Worm (Caenorhabditis elegans) whole organism, late embryonic: ENCODE measurements around the gene C15H9.9.
A peak's percentile ranks its signal among the peaks of the same experiment; 100 is the strongest.

Experiments used
- C08G9.2 ChIP-seq: sonication (generic microtip); optimal IDR thresholded peaks from 2 replicates; lab custom pipeline; 2016; ENCODE audit warnings: mild to moderate bottlenecking, missing genetic modification characterization, moderate library complexity, missing compliant biosample characterization
- F13H6.1 ChIP-seq: sonication (generic microtip); optimal IDR thresholded peaks from 2 replicates; lab custom pipeline; 2016; ENCODE audit warnings: missing genetic modification characterization, missing compliant biosample characterization
- K02D7.2 ChIP-seq: sonication (generic microtip); optimal IDR thresholded peaks from 2 replicates; lab custom pipeline; 2017; ENCODE audit warnings: mild to moderate bottlenecking, missing genetic modification characterization, missing compliant biosample characterization
- K09A11.1 ChIP-seq: sonication (generic microtip); optimal IDR thresholded peaks from 2 replicates; lab custom pipeline; 2017; ENCODE audit warnings: antibody characterized with exemption, mild to moderate bottlenecking, missing genetic modification characterization, missing compliant biosample characterization; ENCODE audit not compliant: insufficient read depth
- T23F11.4 ChIP-seq: fragments of 200-800 bp; sonication (Bioruptor generic); optimal IDR thresholded peaks from 2 replicates; lab custom pipeline; 2018; ENCODE audit warnings: mild to moderate bottlenecking, missing genetic modification characterization, missing compliant biosample characterization
- ahr-1 ChIP-seq: sonication (generic microtip); optimal IDR thresholded peaks from 2 replicates; lab custom pipeline; 2016; ENCODE audit warnings: missing genetic modification characterization, missing compliant biosample characterization
- ama-1 ChIP-seq: fragments of 150-350 bp; optimal IDR thresholded peaks from 2 replicates; lab custom pipeline; 2014
- ceh-14 ChIP-seq: sonication (generic microtip); optimal IDR thresholded peaks from 2 replicates; lab custom pipeline; 2016; ENCODE audit warnings: missing genotype, missing genetic modification characterization, missing compliant biosample characterization
- ceh-18 ChIP-seq: sonication (generic microtip); optimal IDR thresholded peaks from 2 replicates; lab custom pipeline; 2016; ENCODE audit warnings: missing genetic modification characterization, missing compliant biosample characterization
- ceh-19 ChIP-seq: fragments of 200-800 bp; sonication (Bioruptor generic); optimal IDR thresholded peaks from 2 replicates; lab custom pipeline; 2018; ENCODE audit warnings: mild to moderate bottlenecking, missing genetic modification characterization, missing compliant biosample characterization
- ceh-2 ChIP-seq: sonication (generic microtip); optimal IDR thresholded peaks from 2 replicates; lab custom pipeline; 2016; ENCODE audit warnings: missing genotype, missing genetic modification characterization, missing compliant biosample characterization
- ceh-22 ChIP-seq: sonication (generic microtip); optimal IDR thresholded peaks from 2 replicates; lab custom pipeline; 2017; ENCODE audit warnings: missing biosample characterization, missing genetic modification characterization
- ceh-24 ChIP-seq: sonication (generic microtip); optimal IDR thresholded peaks from 2 replicates; lab custom pipeline; 2016; ENCODE audit warnings: mild to moderate bottlenecking, missing genetic modification characterization, missing compliant biosample characterization
- ceh-48 ChIP-seq: sonication (generic microtip); optimal IDR thresholded peaks from 2 replicates; lab custom pipeline; 2016; ENCODE audit warnings: missing genetic modification characterization, inconsistent platforms, missing compliant biosample characterization
- ceh-6 ChIP-seq: fragments of 200-800 bp; sonication (Bioruptor generic); optimal IDR thresholded peaks from 2 replicates; lab custom pipeline; 2018; ENCODE audit warnings: mild to moderate bottlenecking, missing genetic modification characterization, missing compliant biosample characterization
- dmd-4 ChIP-seq: sonication (generic microtip); optimal IDR thresholded peaks from 2 replicates; lab custom pipeline; 2016; ENCODE audit warnings: borderline replicate concordance, missing genetic modification characterization, missing compliant biosample characterization
- elt-2 ChIP-seq: sonication (generic microtip); optimal IDR thresholded peaks from 2 replicates; lab custom pipeline; 2016; ENCODE audit warnings: missing genetic modification reagents, missing genetic modification characterization, missing compliant biosample characterization
- elt-4 ChIP-seq: sonication (generic microtip); optimal IDR thresholded peaks from 2 replicates; lab custom pipeline; 2016; ENCODE audit warnings: missing genetic modification characterization, missing compliant biosample characterization
- ets-4 ChIP-seq: sonication (generic microtip); optimal IDR thresholded peaks from 2 replicates; lab custom pipeline; 2016; ENCODE audit warnings: missing genetic modification characterization, missing compliant biosample characterization
- fax-1 ChIP-seq: sonication (generic microtip); optimal IDR thresholded peaks from 2 replicates; lab custom pipeline; 2016; ENCODE audit warnings: missing genotype, missing genetic modification characterization, missing compliant biosample characterization
- fkh-10 ChIP-seq: fragments of 150-350 bp; optimal IDR thresholded peaks from 2 replicates; lab custom pipeline; 2014; ENCODE audit warnings: missing biosample characterization, missing genetic modification reagents, missing genetic modification characterization
- gmeb-2 ChIP-seq: sonication (generic microtip); optimal IDR thresholded peaks from 2 replicates; lab custom pipeline; 2016; ENCODE audit warnings: missing genetic modification characterization, inconsistent platforms, missing compliant biosample characterization
- hlh-15 ChIP-seq: sonication (generic microtip); optimal IDR thresholded peaks from 2 replicates; lab custom pipeline; 2016; ENCODE audit warnings: missing genetic modification characterization, missing compliant biosample characterization
- hlh-6 ChIP-seq: sonication (generic microtip); optimal IDR thresholded peaks from 2 replicates; lab custom pipeline; 2016; ENCODE audit warnings: missing genotype, missing genetic modification characterization, missing compliant biosample characterization
- hlh-8 ChIP-seq: sonication (generic microtip); optimal IDR thresholded peaks from 2 replicates; lab custom pipeline; 2016; ENCODE audit warnings: missing genotype, missing genetic modification characterization, missing compliant biosample characterization
- lim-6 ChIP-seq: sonication (generic microtip); optimal IDR thresholded peaks from 2 replicates; lab custom pipeline; 2016; ENCODE audit warnings: missing genetic modification characterization, missing compliant biosample characterization
- lin-11 ChIP-seq: fragments of 200-800 bp; sonication (Bioruptor generic); optimal IDR thresholded peaks from 2 replicates; lab custom pipeline; 2018; ENCODE audit warnings: mild to moderate bottlenecking, missing genetic modification characterization, missing compliant biosample characterization
- madf-2 ChIP-seq: sonication (generic microtip); optimal IDR thresholded peaks from 2 replicates; lab custom pipeline; 2017; ENCODE audit warnings: missing genetic modification characterization, missing compliant biosample characterization
- nfya-1 ChIP-seq: sonication (generic microtip); optimal IDR thresholded peaks from 2 replicates; lab custom pipeline; 2017; ENCODE audit warnings: missing genetic modification characterization, mild to moderate bottlenecking, missing compliant biosample characterization, antibody characterized with exemption, moderate library complexity
- odd-2 ChIP-seq: sonication (generic microtip); optimal IDR thresholded peaks from 2 replicates; lab custom pipeline; 2017; ENCODE audit warnings: antibody characterized with exemption, mild to moderate bottlenecking, missing genetic modification characterization, missing compliant biosample characterization
- pha-2 ChIP-seq: sonication (generic microtip); optimal IDR thresholded peaks from 2 replicates; lab custom pipeline; 2017; ENCODE audit warnings: mild to moderate bottlenecking, missing genetic modification characterization, missing compliant biosample characterization
- pqm-1 ChIP-seq: sonication (generic microtip); optimal IDR thresholded peaks from 2 replicates; lab custom pipeline; 2016; ENCODE audit warnings: missing genetic modification characterization, missing compliant biosample characterization
- pros-1 ChIP-seq: fragments of 150-350 bp; optimal IDR thresholded peaks from 2 replicates; lab custom pipeline; 2014; ENCODE audit warnings: missing biosample characterization, missing genetic modification reagents, missing genetic modification characterization
- ref-2 ChIP-seq: sonication (generic microtip); optimal IDR thresholded peaks from 2 replicates; lab custom pipeline; 2016; ENCODE audit warnings: missing genetic modification characterization, missing compliant biosample characterization
- rnt-1 ChIP-seq: sonication (generic microtip); optimal IDR thresholded peaks from 2 replicates; lab custom pipeline; 2016; ENCODE audit warnings: missing genetic modification characterization, missing compliant biosample characterization
- sdc-2 ChIP-seq: sonication (generic microtip); optimal IDR thresholded peaks from 2 replicates; lab custom pipeline; 2016; ENCODE audit warnings: missing genotype, missing genetic modification characterization, missing compliant biosample characterization
- sox-2 ChIP-seq: fragments of 200-800 bp; sonication (Bioruptor generic); IDR thresholded peaks from 2 replicates; pipeline ENCODE4 v1.3.6; 2022; ENCODE audit warnings: missing genetic modification reagents, missing genetic modification characterization, missing compliant biosample characterization
- sox-4 ChIP-seq: sonication (generic microtip); optimal IDR thresholded peaks from 2 replicates; lab custom pipeline; 2017; ENCODE audit warnings: mild to moderate bottlenecking, missing genetic modification characterization, inconsistent platforms, missing compliant biosample characterization
- syd-9 ChIP-seq: sonication (generic microtip); optimal IDR thresholded peaks from 2 replicates; lab custom pipeline; 2016; ENCODE audit warnings: mild to moderate bottlenecking, missing genetic modification characterization, moderate library complexity, missing compliant biosample characterization
- tbx-7 ChIP-seq: sonication (generic microtip); optimal IDR thresholded peaks from 2 replicates; lab custom pipeline; 2016; ENCODE audit warnings: missing genotype, missing genetic modification characterization, missing compliant biosample characterization
- unc-3 ChIP-seq, 2 experiments: fragments of 200-800 bp in 1 of 2; sonication (Bioruptor generic) in 1 of 2; sonication (generic microtip) in 1 of 2; conservative IDR thresholded peaks in 1 of 2; optimal IDR thresholded peaks in 1 of 2; 2 replicates each; pipeline versions ENCODE4 v1.3.6 to Lab custom; 2016 to 2022; ENCODE audit warnings: missing compliant biosample characterization in 2 of 2, missing genetic modification characterization in 2 of 2, missing genetic modification reagents in 1 of 2
- unc-42 ChIP-seq: sonication (generic microtip); optimal IDR thresholded peaks from 2 replicates; lab custom pipeline; 2016; ENCODE audit warnings: missing genotype, missing genetic modification characterization, missing compliant biosample characterization
- unc-55 ChIP-seq: sonication (generic microtip); optimal IDR thresholded peaks from 2 replicates; lab custom pipeline; 2017; ENCODE audit warnings: missing biosample characterization, missing genetic modification reagents, missing genetic modification characterization
- unc-86 ChIP-seq: sonication (generic microtip); optimal IDR thresholded peaks from 2 replicates; lab custom pipeline; 2016; ENCODE audit warnings: missing genetic modification characterization, missing compliant biosample characterization
- zip-5 ChIP-seq: sonication (generic microtip); optimal IDR thresholded peaks from 2 replicates; lab custom pipeline; 2016; ENCODE audit warnings: missing genetic modification characterization, missing compliant biosample characterization
- ztf-16 ChIP-seq: sonication (generic microtip); optimal IDR thresholded peaks from 2 replicates; lab custom pipeline; 2017; ENCODE audit warnings: missing genetic modification characterization, missing compliant biosample characterization

Gene C15H9.9

ce11 chrX:6097551-6097950 is 30.5 kb downstream of the C15H9.9 start, which contains the start of gene C15H9.4 (continued):
- no peak for TF ChIP-seq elt-2
- TF ChIP-seq fax-1 (tag; lab: Kevin White, UChicago) = no peak
- peak; percentile 2 for TF ChIP-seq rnt-1 (tag; lab: Kevin White, UChicago)
- no peak for TF ChIP-seq lin-11 (tag; lab: Kevin White, UChicago)
- TF ChIP-seq gmeb-2 (tag; lab: Kevin White, UChicago) = no peak
- TF ChIP-seq nfya-1 = peak; percentile 74
- TF ChIP-seq ceh-6 (GFP tag; lab: Kevin White, UChicago) = no peak
- TF ChIP-seq pha-2 = peak; percentile 71
- no peak for TF ChIP-seq syd-9 (tag; lab: Kevin White, UChicago)
- TF ChIP-seq ceh-24 (tag; lab: Kevin White, UChicago) = no peak
- no peak for TF ChIP-seq ahr-1 (tag; lab: Kevin White, UChicago)
- TF ChIP-seq ceh-2 (tag; lab: Kevin White, UChicago) = no peak
- TF ChIP-seq dmd-4 = no peak
- peak; percentile 40 for TF ChIP-seq ceh-14 (tag; lab: Kevin White, UChicago)
- TF ChIP-seq ceh-19 = peak; percentile 6
- no peak for TF ChIP-seq fkh-10 (GFP tag; lab: Kevin White, UChicago)
- TF ChIP-seq unc-86 (tag; lab: Kevin White, UChicago) = no peak
- TF ChIP-seq F13H6.1 (tag; lab: Kevin White, UChicago) = no peak
- TF ChIP-seq unc-42 (tag; lab: Kevin White, UChicago) = peak; percentile 61
- no peak for TF ChIP-seq zip-5
- TF ChIP-seq K09A11.1 = no peak
- peak; percentile 23 for TF ChIP-seq ref-2 (tag; lab: Kevin White, UChicago)
- TF ChIP-seq hlh-15 (tag; lab: Kevin White, UChicago) = no peak
- TF ChIP-seq tbx-7 = no peak

ce11 chrX:6093046-6093445 is 35.0 kb downstream of the C15H9.9 start, which contains the start of gene C15H9.5:
Gene C15H9.5 (plus strand): TSS chrX:6093300.
- no peak for TF ChIP-seq hlh-6
- TF ChIP-seq nfya-1 = peak; percentile 43

ce11 chrX:6092533-6092932 is 35.5 kb downstream of the C15H9.9 start:
- no peak for TF ChIP-seq ztf-16 (tag; lab: Kevin White, UChicago)
- no peak for TF ChIP-seq pha-2
- peak; percentile 13 for TF ChIP-seq rnt-1 (tag; lab: Kevin White, UChicago)
- TF ChIP-seq K02D7.2 (tag; lab: Kevin White, UChicago) = no peak

- no peak for TF ChIP-seq zip-5
- TF ChIP-seq sox-2 (GFP tag; lab: Robert Waterston, UW) = peak; percentile 12
- peak; percentile 88 for TF ChIP-seq pqm-1
- TF ChIP-seq unc-3 (GFP tag; conservative IDR thresholded peaks at IDR 0.05; lab: Robert Waterston, UW) = no peak
- TF ChIP-seq unc-3 (tag; optimal IDR thresholded peaks at IDR 0.05; lab: Kevin White, UChicago) = no peak
- TF ChIP-seq ceh-24 (tag; lab: Kevin White, UChicago) = no peak
- no peak for TF ChIP-seq ceh-48 (tag; lab: Kevin White, UChicago)
- no peak for TF ChIP-seq madf-2 (tag; lab: Kevin White, UChicago)
- TF ChIP-seq ceh-22 = peak; percentile 81
- peak; percentile 37 for TF ChIP-seq K09A11.1
- TF ChIP-seq elt-4 (tag; lab: Kevin White, UChicago) = no peak
- TF ChIP-seq C08G9.2 (tag; lab: Kevin White, UChicago) = peak; percentile 28
- peak; percentile 40 for TF ChIP-seq lim-6 (tag; lab: Kevin White, UChicago)
- no peak for TF ChIP-seq ama-1
- TF ChIP-seq sox-4 (tag; lab: Kevin White, UChicago) = no peak
- peak; percentile 54 for TF ChIP-seq fax-1 (tag; lab: Kevin White, UChicago)
- peak; percentile 100 for TF ChIP-seq nfya-1
- TF ChIP-seq F13H6.1 (tag; lab: Kevin White, UChicago) = peak; percentile 63
- TF ChIP-seq hlh-15 (tag; lab: Kevin White, UChicago) = no peak
- peak; percentile 79 for TF ChIP-seq unc-42 (tag; lab: Kevin White, UChicago)
- TF ChIP-seq ets-4 (tag; lab: Kevin White, UChicago) = peak; percentile 84
- peak; percentile 86 for TF ChIP-seq T23F11.4
- TF ChIP-seq dmd-4 = no peak
- TF ChIP-seq odd-2 (tag; lab: Kevin White, UChicago) = no peak
- TF ChIP-seq tbx-7 = peak; percentile 66
- TF ChIP-seq ceh-18 (tag; lab: Kevin White, UChicago) = peak; percentile 79
- TF ChIP-seq ref-2 (tag; lab: Kevin White, UChicago) = peak; percentile 97
- TF ChIP-seq hlh-8 (tag; lab: Kevin White, UChicago) = peak; percentile 54
- TF ChIP-seq unc-55 = peak; percentile 91
- TF ChIP-seq sdc-2 (tag; lab: Kevin White, UChicago) = peak; percentile 86
- TF ChIP-seq ahr-1 (tag; lab: Kevin White, UChicago) = peak; percentile 21
- peak; percentile 85 for TF ChIP-seq pros-1 (tag; lab: Kevin White, UChicago)
Observed at ce11 chrX:6091967-6092366, 36.1 kb downstream of the C15H9.9 start, which contains the start of gene hsp-3. Gene hsp-3 (minus strand): TSS chrX:6092124.
